Worm (Caenorhabditis elegans) whole organism, late embryonic: ENCODE measurements around the gene mam-6.

Experiments used
- C08G9.2 ChIP-seq: sonication (generic microtip); optimal IDR thresholded peaks from 2 replicates; lab custom pipeline; 2016; ENCODE audit warnings: mild to moderate bottlenecking, missing genetic modification characterization, moderate library complexity, missing compliant biosample characterization
- C38D4.7 ChIP-seq: fragments of 200-800 bp; sonication (Bioruptor generic); optimal IDR thresholded peaks from 2 replicates; lab custom pipeline; 2018; ENCODE audit warnings: mild to moderate bottlenecking, missing genetic modification characterization, moderate library complexity, missing compliant biosample characterization
- K02D7.2 ChIP-seq: sonication (generic microtip); optimal IDR thresholded peaks from 2 replicates; lab custom pipeline; 2017; ENCODE audit warnings: mild to moderate bottlenecking, missing genetic modification characterization, missing compliant biosample characterization
- ahr-1 ChIP-seq: sonication (generic microtip); optimal IDR thresholded peaks from 2 replicates; lab custom pipeline; 2016; ENCODE audit warnings: missing genetic modification characterization, missing compliant biosample characterization
- ama-1 ChIP-seq: fragments of 150-350 bp; optimal IDR thresholded peaks from 2 replicates; lab custom pipeline; 2014
- ceh-14 ChIP-seq: sonication (generic microtip); optimal IDR thresholded peaks from 2 replicates; lab custom pipeline; 2016; ENCODE audit warnings: missing genotype, missing genetic modification characterization, missing compliant biosample characterization
- ceh-19 ChIP-seq: fragments of 200-800 bp; sonication (Bioruptor generic); optimal IDR thresholded peaks from 2 replicates; lab custom pipeline; 2018; ENCODE audit warnings: mild to moderate bottlenecking, missing genetic modification characterization, missing compliant biosample characterization
- ceh-22 ChIP-seq: sonication (generic microtip); optimal IDR thresholded peaks from 2 replicates; lab custom pipeline; 2017; ENCODE audit warnings: missing biosample characterization, missing genetic modification characterization
- ceh-24 ChIP-seq: sonication (generic microtip); optimal IDR thresholded peaks from 2 replicates; lab custom pipeline; 2016; ENCODE audit warnings: mild to moderate bottlenecking, missing genetic modification characterization, missing compliant biosample characterization
- ceh-30 ChIP-seq: fragments of 150-350 bp; optimal IDR thresholded peaks from 2 replicates; lab custom pipeline; 2014; ENCODE audit warnings: missing biosample characterization, missing genetic modification characterization
- ceh-48 ChIP-seq: sonication (generic microtip); optimal IDR thresholded peaks from 2 replicates; lab custom pipeline; 2016; ENCODE audit warnings: missing genetic modification characterization, inconsistent platforms, missing compliant biosample characterization
- ceh-6 ChIP-seq: fragments of 200-800 bp; sonication (Bioruptor generic); optimal IDR thresholded peaks from 2 replicates; lab custom pipeline; 2018; ENCODE audit warnings: mild to moderate bottlenecking, missing genetic modification characterization, missing compliant biosample characterization
- dve-1 ChIP-seq: sonication (generic microtip); optimal IDR thresholded peaks from 2 replicates; lab custom pipeline; 2017; ENCODE audit warnings: antibody characterized with exemption, mild to moderate bottlenecking, missing genetic modification characterization, missing compliant biosample characterization
- elt-2 ChIP-seq: sonication (generic microtip); optimal IDR thresholded peaks from 2 replicates; lab custom pipeline; 2016; ENCODE audit warnings: missing genetic modification reagents, missing genetic modification characterization, missing compliant biosample characterization
- ets-4 ChIP-seq: sonication (generic microtip); optimal IDR thresholded peaks from 2 replicates; lab custom pipeline; 2016; ENCODE audit warnings: missing genetic modification characterization, missing compliant biosample characterization
- fkh-6 ChIP-seq: sonication (generic microtip); optimal IDR thresholded peaks from 2 replicates; lab custom pipeline; 2016; ENCODE audit warnings: missing genetic modification characterization, missing compliant biosample characterization
- hlh-15 ChIP-seq: sonication (generic microtip); optimal IDR thresholded peaks from 2 replicates; lab custom pipeline; 2016; ENCODE audit warnings: missing genetic modification characterization, missing compliant biosample characterization
- hlh-30 ChIP-seq: sonication (generic microtip); optimal IDR thresholded peaks from 2 replicates; lab custom pipeline; 2017; ENCODE audit warnings: antibody characterized with exemption, missing genetic modification characterization, missing compliant biosample characterization; ENCODE audit not compliant: insufficient read depth
- hlh-8 ChIP-seq: sonication (generic microtip); optimal IDR thresholded peaks from 2 replicates; lab custom pipeline; 2016; ENCODE audit warnings: missing genotype, missing genetic modification characterization, missing compliant biosample characterization
- lin-11 ChIP-seq: fragments of 200-800 bp; sonication (Bioruptor generic); optimal IDR thresholded peaks from 2 replicates; lab custom pipeline; 2018; ENCODE audit warnings: mild to moderate bottlenecking, missing genetic modification characterization, missing compliant biosample characterization
- madf-2 ChIP-seq: sonication (generic microtip); optimal IDR thresholded peaks from 2 replicates; lab custom pipeline; 2017; ENCODE audit warnings: missing genetic modification characterization, missing compliant biosample characterization
- mec-3 ChIP-seq: sonication (generic microtip); optimal IDR thresholded peaks from 2 replicates; lab custom pipeline; 2016; ENCODE audit warnings: borderline replicate concordance, missing genetic modification characterization, missing compliant biosample characterization
- nhr-11 ChIP-seq: fragments of 150-350 bp; optimal IDR thresholded peaks from 2 replicates; lab custom pipeline; 2014; ENCODE audit warnings: missing biosample characterization, missing genetic modification characterization
- odd-2 ChIP-seq: sonication (generic microtip); optimal IDR thresholded peaks from 2 replicates; lab custom pipeline; 2017; ENCODE audit warnings: antibody characterized with exemption, mild to moderate bottlenecking, missing genetic modification characterization, missing compliant biosample characterization
- pat-9 ChIP-seq: fragments of 200-800 bp; sonication (Bioruptor generic); optimal IDR thresholded peaks from 2 replicates; lab custom pipeline; 2018; ENCODE audit warnings: mild to moderate bottlenecking, missing genetic modification characterization, moderate library complexity, missing compliant biosample characterization
- pax-1 ChIP-seq: fragments of 150-350 bp; optimal IDR thresholded peaks from 2 replicates; lab custom pipeline; 2014; ENCODE audit warnings: missing biosample characterization, missing genetic modification characterization
- pqm-1 ChIP-seq: sonication (generic microtip); optimal IDR thresholded peaks from 2 replicates; lab custom pipeline; 2016; ENCODE audit warnings: missing genetic modification characterization, missing compliant biosample characterization
- pros-1 ChIP-seq: fragments of 150-350 bp; optimal IDR thresholded peaks from 2 replicates; lab custom pipeline; 2014; ENCODE audit warnings: missing biosample characterization, missing genetic modification reagents, missing genetic modification characterization
- tbx-2 ChIP-seq: sonication (generic microtip); optimal IDR thresholded peaks from 2 replicates; lab custom pipeline; 2016; ENCODE audit warnings: missing genetic modification characterization, missing compliant biosample characterization
- unc-42 ChIP-seq: sonication (generic microtip); optimal IDR thresholded peaks from 2 replicates; lab custom pipeline; 2016; ENCODE audit warnings: missing genotype, missing genetic modification characterization, missing compliant biosample characterization
- unc-55 ChIP-seq: sonication (generic microtip); optimal IDR thresholded peaks from 2 replicates; lab custom pipeline; 2017; ENCODE audit warnings: missing biosample characterization, missing genetic modification reagents, missing genetic modification characterization
- zip-5 ChIP-seq: sonication (generic microtip); optimal IDR thresholded peaks from 2 replicates; lab custom pipeline; 2016; ENCODE audit warnings: missing genetic modification characterization, missing compliant biosample characterization
- ztf-16 ChIP-seq: sonication (generic microtip); optimal IDR thresholded peaks from 2 replicates; lab custom pipeline; 2017; ENCODE audit warnings: missing genetic modification characterization, missing compliant biosample characterization

Gene mam-6

DNA sequence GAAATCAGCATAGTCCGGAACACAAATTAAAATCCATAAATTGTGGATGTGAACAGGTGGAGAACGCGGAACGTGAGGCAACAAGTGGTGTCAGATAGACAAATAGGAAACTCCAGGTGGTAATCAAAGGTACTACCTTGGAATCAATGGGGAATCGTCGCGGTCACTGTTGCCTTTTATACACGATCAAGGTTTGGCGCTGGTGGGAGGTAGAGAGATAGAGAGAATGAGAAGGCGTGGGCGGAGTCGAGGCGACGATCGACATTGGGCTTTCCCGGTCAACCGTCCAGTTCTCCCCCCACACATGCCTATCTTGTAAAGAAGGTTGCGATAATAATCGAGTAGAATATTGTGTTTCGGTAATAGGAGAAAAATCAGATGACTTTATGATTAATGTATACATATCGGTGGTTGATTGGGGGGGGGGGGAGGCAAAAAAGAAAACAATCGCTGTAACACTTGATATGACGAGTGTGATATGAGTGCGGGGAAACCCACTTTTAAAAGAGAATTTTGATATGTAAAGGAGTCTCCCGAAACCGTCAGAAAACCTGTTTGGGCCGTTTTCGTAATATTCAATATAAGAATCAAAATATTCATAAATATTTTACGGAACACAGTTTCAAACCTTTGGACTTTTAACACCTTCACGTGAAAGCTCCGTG is 8.6 kb upstream of the mam-6 start, which contains the start of the genes H40L08.8, H40L08.2 and H40L08.7:
Gene H40L08.8, minus strand, starts transcription at position 37 of the 665 bp plus-strand sequence.
Gene H40L08.2, minus strand, starts transcription at position 148 of the 665 bp plus-strand sequence.
Gene H40L08.7, minus strand, starts transcription at position 148 of the 665 bp plus-strand sequence.
- no peak for TF ChIP-seq dve-1
- TF ChIP-seq madf-2 (tag; lab: Kevin White, UChicago): no peak
- TF ChIP-seq elt-2: peak; percentile 3
- no peak for TF ChIP-seq pax-1

ce11 chrX:15076909-15077308 is 7.8 kb upstream of the mam-6 start:
- TF ChIP-seq ceh-30: no peak
- TF ChIP-seq unc-55 (GFP tag; lab: Kevin White, UChicago): no peak
- no peak for TF ChIP-seq tbx-2

- TF ChIP-seq C38D4.7 (GFP tag; lab: Kevin White, UChicago) (no peak), pat-9 (no peak), ceh-48 (no peak), pqm-1 (tag; lab: Kevin White, UChicago) (no peak), hlh-30 (tag; lab: Kevin White, UChicago) (no peak), ceh-19 (GFP tag; lab: Kevin White, UChicago) (no peak), nhr-11 (no peak), lin-11 (tag; lab: Kevin White, UChicago) (no peak), ceh-22 (tag; lab: Kevin White, UChicago) (no peak), ahr-1 (tag; lab: Kevin White, UChicago) (no peak), dve-1 (no peak), ets-4 (no peak), C08G9.2 (tag; lab: Kevin White, UChicago) (no peak), zip-5 (tag; lab: Kevin White, UChicago) (no peak), madf-2 (tag; lab: Kevin White, UChicago) (no peak), ama-1 (lab: Kevin White, UChicago) (no peak)
Observed at ce11 chrX:15076042-15076565, 7.0 kb upstream of the mam-6 start, which contains the start of the genes H40L08.3 and H40L08.9. TSS of gene H40L08.3 (minus strand) at chrX:15076092. TSS of gene H40L08.9 (minus strand) at chrX:15076480.

ce11 chrX:15075170-15075569 is 6.0 kb upstream of the mam-6 start:
- TF ChIP-seq ceh-6 (GFP tag; lab: Kevin White, UChicago): no peak
- TF ChIP-seq hlh-15 (tag; lab: Kevin White, UChicago): no peak
- TF ChIP-seq fkh-6 (tag; lab: Kevin White, UChicago): no peak
- no peak for TF ChIP-seq tbx-2
- no peak for TF ChIP-seq dve-1

- no peak for TF ChIP-seq ceh-24 (tag; lab: Kevin White, UChicago)
- TF ChIP-seq hlh-8 (tag; lab: Kevin White, UChicago): no peak
- TF ChIP-seq unc-42 (tag; lab: Kevin White, UChicago): no peak
- TF ChIP-seq mec-3: no peak
- no peak for TF ChIP-seq ceh-14 (tag; lab: Kevin White, UChicago)
- TF ChIP-seq pat-9: no peak
- TF ChIP-seq ztf-16 (tag; lab: Kevin White, UChicago): no peak
- TF ChIP-seq pros-1 (tag; lab: Kevin White, UChicago): no peak
- no peak for TF ChIP-seq K02D7.2 (tag; lab: Kevin White, UChicago)
- no peak for TF ChIP-seq odd-2
- no peak for TF ChIP-seq dve-1
- TF ChIP-seq, all 69 proteins: peak for 0
Observed at ce11 chrX:15073479-15073878, 4.3 kb upstream of the mam-6 start.
